Worm (Caenorhabditis elegans) whole organism, mixed stage, embryonic: ENCODE data around the gene F46G11.2.
A peak's percentile ranks its signal among the peaks of the same experiment; 100 is the strongest.

Experiments used
- cnd-1 ChIP-seq: fragments of 200-800 bp; sonication (Bioruptor generic); optimal IDR thresholded peaks from 2 replicates; lab custom pipeline; 2018; ENCODE audit warnings: mild to moderate bottlenecking, missing genetic modification characterization, missing compliant biosample characterization
- elt-3 ChIP-seq: fragments of 150-350 bp; optimal IDR thresholded peaks from 2 replicates; lab custom pipeline; 2014; ENCODE audit warnings: missing biosample characterization, missing genetic modification characterization
- lin-13 ChIP-seq: fragments of 150-350 bp; optimal IDR thresholded peaks from 2 replicates; lab custom pipeline; 2014; ENCODE audit warnings: missing biosample characterization, missing genetic modification characterization
- mab-5 ChIP-seq: fragments of 150-350 bp; optimal IDR thresholded peaks from 2 replicates; lab custom pipeline; 2014; ENCODE audit warnings: missing biosample characterization, missing genetic modification characterization
- pha-4 ChIP-seq: fragments of 150-350 bp; optimal IDR thresholded peaks from 2 replicates; lab custom pipeline; 2018; ENCODE audit warnings: missing biosample characterization, missing genetic modification reagents, missing genetic modification characterization
- unc-39 ChIP-seq: fragments of 150-350 bp; optimal IDR thresholded peaks from 2 replicates; lab custom pipeline; 2014; ENCODE audit warnings: missing biosample characterization, missing genetic modification characterization
- ztf-11 ChIP-seq: fragments of 150-350 bp; optimal IDR thresholded peaks from 2 replicates; lab custom pipeline; 2014; ENCODE audit warnings: missing biosample characterization, missing genetic modification characterization

- TF ChIP-seq lin-13 (tag; lab: Kevin White, UChicago), result peak; percentile 34
- peak; percentile 33 for TF ChIP-seq pha-4 (tag; lab: Kevin White, UChicago)
- peak; percentile 57 for TF ChIP-seq elt-3 (tag; lab: Kevin White, UChicago)
- TF ChIP-seq mab-5 (tag; lab: Kevin White, UChicago), result no peak
- no peak for TF ChIP-seq ztf-11
- peak; percentile 71 for TF ChIP-seq cnd-1 (tag; lab: Kevin White, UChicago)
- peak; percentile 28 for TF ChIP-seq unc-39 (tag; lab: Kevin White, UChicago)
Observed at ce11 chrX:5801156-5801592, 13.2 kb downstream of the F46G11.2 start.
